Fruit fly (Drosophila melanogaster): ENCODE measurements around the gene NUCB1.

Gene NUCB1

DNA sequence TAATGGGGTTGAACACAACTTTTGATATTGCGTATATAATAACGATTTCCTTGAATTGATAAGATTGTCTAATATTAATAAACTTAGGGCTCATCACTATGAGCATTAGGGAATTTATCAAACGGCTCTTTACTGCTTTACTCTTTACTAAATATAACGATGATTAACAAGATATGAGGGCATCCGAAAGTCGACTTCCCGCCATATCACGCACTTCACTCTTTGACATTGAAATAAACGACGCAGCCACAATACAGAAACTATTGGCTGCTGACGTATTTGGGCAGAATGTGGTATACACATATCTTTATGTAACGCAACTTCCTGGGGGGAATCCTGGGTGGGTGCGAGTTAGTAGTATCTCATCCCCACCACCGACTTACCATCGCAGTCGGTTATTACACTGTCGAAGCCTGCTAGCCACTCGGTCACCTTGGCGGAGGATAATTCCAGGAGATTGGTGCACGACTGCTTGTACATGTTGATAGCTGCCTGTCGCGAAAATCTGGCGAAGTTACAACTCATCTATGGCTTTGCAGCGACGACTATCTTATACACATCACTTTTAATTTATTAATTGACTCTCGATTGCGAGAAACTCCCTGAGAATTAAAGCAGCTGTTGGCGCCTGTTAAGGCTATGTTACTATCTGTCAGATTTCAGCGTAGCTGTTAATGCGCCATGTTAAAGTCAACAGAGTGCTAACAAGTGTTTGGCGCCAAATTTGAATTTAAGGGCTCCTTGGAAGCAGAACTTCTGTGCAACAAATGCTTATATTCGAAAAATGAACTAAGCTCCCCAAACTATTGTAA lies 41.0 kb upstream of the NUCB1 start, which contains the start of gene CG5567 (continued):
- no peak for TF ChIP-seq lov (optimal IDR thresholded peaks at IDR 0.05)
- TF ChIP-seq lov (GFP tag; IDR thresholded peaks at IDR 0.05): no peak
- no peak for TF ChIP-seq gsb (GFP tag; IDR thresholded peaks at IDR 0.05)
- TF ChIP-seq CG3838 (GFP tag; optimal IDR thresholded peaks at IDR 0.05): no peak
- no peak for TF ChIP-seq CG10321 (GFP tag; IDR thresholded peaks at IDR 0.05)
- no peak for TF ChIP-seq Sry-β (GFP tag; optimal IDR thresholded peaks at IDR 0.05)
- no peak for TF ChIP-seq CG8765 (GFP tag; IDR thresholded peaks at IDR 0.05)
- TF ChIP-seq Rfx (GFP tag; IDR thresholded peaks at IDR 0.05): peak; percentile 44; the same call in 1 of the 2 replicates
- no peak for TF ChIP-seq tgo (GFP tag; IDR thresholded peaks at IDR 0.05)
- no peak for TF ChIP-seq CG4424 (GFP tag; optimal IDR thresholded peaks at IDR 0.05)
- TF ChIP-seq nau (GFP tag; optimal IDR thresholded peaks at IDR 0.05): no peak
- TF ChIP-seq CG17359 (tag; optimal IDR thresholded peaks at IDR 0.05): peak; percentile 9
- TF ChIP-seq Bgb (GFP tag; IDR thresholded peaks at IDR 0.05; ENCODE audit: partially characterized antibody): no peak
- TF ChIP-seq wek (GFP tag; optimal IDR thresholded peaks at IDR 0.05): no peak
- TF ChIP-seq az2 (GFP tag; optimal IDR thresholded peaks at IDR 0.05): no peak
- TF ChIP-seq crc (GFP tag; optimal IDR thresholded peaks at IDR 0.05): no peak
- TF ChIP-seq Lhr (GFP tag; optimal IDR thresholded peaks at IDR 0.05): no peak
- no peak for TF ChIP-seq chn (GFP tag; optimal IDR thresholded peaks at IDR 0.05)
- TF ChIP-seq Hmr (GFP tag; optimal IDR thresholded peaks at IDR 0.05): no peak
- no peak for TF ChIP-seq hkb (optimal IDR thresholded peaks at IDR 0.05)
- no peak for TF ChIP-seq hkb (GFP tag; IDR thresholded peaks at IDR 0.05)
- TF ChIP-seq Atf3 (GFP tag; optimal IDR thresholded peaks at IDR 0.05): no peak
- peak; percentile 16 for TF ChIP-seq CG13894 (tag; optimal IDR thresholded peaks at IDR 0.05)
- TF ChIP-seq salm (tag; optimal IDR thresholded peaks at IDR 0.05): no peak
- TF ChIP-seq NC2β (GFP tag; optimal IDR thresholded peaks at IDR 0.05): no peak
- TF ChIP-seq CG11504 (tag; optimal IDR thresholded peaks at IDR 0.05): no peak
- no peak for TF ChIP-seq D (optimal IDR thresholded peaks at IDR 0.05)
- TF ChIP-seq D (GFP tag; optimal IDR thresholded peaks at IDR 0.05): no peak
- TF ChIP-seq tll (GFP tag; optimal IDR thresholded peaks at IDR 0.05): no peak
- TF ChIP-seq Doc2 (GFP tag; IDR thresholded peaks at IDR 0.05): no peak
- 0 out of 2 replicates have a peak, but pooled peaks have one; percentile 21 for TF ChIP-seq rib (GFP tag; IDR thresholded peaks at IDR 0.05)
- no peak for TF ChIP-seq esg (GFP tag; conservative IDR thresholded peaks at IDR 0.05)
- no peak for TF ChIP-seq Sry-δ (GFP tag; optimal IDR thresholded peaks at IDR 0.05)
- TF ChIP-seq her (GFP tag; optimal IDR thresholded peaks at IDR 0.05): no peak
- TF ChIP-seq trh (GFP tag; optimal IDR thresholded peaks at IDR 0.05): no peak
- TF ChIP-seq Doc3 (GFP tag; IDR thresholded peaks at IDR 0.05; ENCODE audit: partially characterized antibody): no peak
- no peak for TF ChIP-seq inv (GFP tag; IDR thresholded peaks at IDR 0.05; ENCODE audit: partially characterized antibody)
- no peak for TF ChIP-seq eve (GFP tag; optimal IDR thresholded peaks at IDR 0.05)
- no peak for TF ChIP-seq btn (GFP tag; optimal IDR thresholded peaks at IDR 0.05)
- TF ChIP-seq NFAT (GFP tag; IDR thresholded peaks at IDR 0.05): no peak
- TF ChIP-seq sisA (GFP tag; IDR thresholded peaks at IDR 0.05): no peak
- no peak for TF ChIP-seq emc (GFP tag; optimal IDR thresholded peaks at IDR 0.05)
- no peak for TF ChIP-seq Abd-B (GFP tag; optimal IDR thresholded peaks at IDR 0.05)
- no peak for TF ChIP-seq C15 (GFP tag; IDR thresholded peaks at IDR 0.05)
- no peak for TF ChIP-seq Sin3A (optimal IDR thresholded peaks at IDR 0.05)
- TF ChIP-seq CG34224 (GFP tag; IDR thresholded peaks at IDR 0.05; ENCODE audit: partially characterized antibody): no peak
- no peak for TF ChIP-seq Lim3 (GFP tag; IDR thresholded peaks at IDR 0.05)
- peak; percentile 54 for TF ChIP-seq lilli (GFP tag; optimal IDR thresholded peaks at IDR 0.05)
- TF ChIP-seq exex (tag; optimal IDR thresholded peaks at IDR 0.05): peak; percentile 52
- TF ChIP-seq CG31388 (GFP tag; optimal IDR thresholded peaks at IDR 0.05): no peak
- TF ChIP-seq onecut (GFP tag; IDR thresholded peaks at IDR 0.05): no peak

Measured in whole organism, embryonic.